Worm (Caenorhabditis elegans) whole organism, L3 larva: ENCODE results near the gene F15A4.10.
"Not testable (repeated sequence)": the region's sequence is repeated elsewhere in the genome, so short reads cannot be mapped to it uniquely, and the experiment has no call there.

Experiments
- ama-1 ChIP-seq: fragments of 150-350 bp; optimal IDR thresholded peaks from 2 replicates; lab custom pipeline; 2018
- ceh-16 ChIP-seq: sonication (generic microtip); optimal IDR thresholded peaks from 2 replicates; lab custom pipeline; 2017; ENCODE audit warnings: missing biosample characterization, missing genetic modification characterization
- daf-12 ChIP-seq: fragments of 150-350 bp; optimal IDR thresholded peaks from 2 replicates; lab custom pipeline; 2014; ENCODE audit warnings: missing biosample characterization, missing genetic modification reagents, missing genetic modification characterization
- elt-1 ChIP-seq: fragments of 150-350 bp; optimal IDR thresholded peaks from 2 replicates; lab custom pipeline; 2014; ENCODE audit warnings: missing biosample characterization, missing genetic modification characterization
- fkh-10 ChIP-seq: sonication (generic microtip); optimal IDR thresholded peaks from 2 replicates; lab custom pipeline; 2017; ENCODE audit warnings: missing biosample characterization, missing genetic modification reagents, missing genetic modification characterization
- mml-1 ChIP-seq: fragments of 150-350 bp; sonication (generic microtip); optimal IDR thresholded peaks from 3 replicates; lab custom pipeline; 2014; ENCODE audit warnings: missing biosample characterization, missing genetic modification characterization
- nhr-23 ChIP-seq: fragments of 150-350 bp; optimal IDR thresholded peaks from 2 replicates; lab custom pipeline; 2014; ENCODE audit warnings: missing biosample characterization, missing genetic modification reagents, missing genetic modification characterization
- nhr-237 ChIP-seq: fragments of 150-350 bp; optimal IDR thresholded peaks from 2 replicates; lab custom pipeline; 2014; ENCODE audit warnings: missing biosample characterization, missing genetic modification characterization
- nhr-25 ChIP-seq: sonication (generic microtip); optimal IDR thresholded peaks from 2 replicates; lab custom pipeline; 2017; ENCODE audit warnings: missing biosample characterization, missing genetic modification characterization
- nhr-43 ChIP-seq: sonication (generic microtip); optimal IDR thresholded peaks from 2 replicates; lab custom pipeline; 2016; ENCODE audit warnings: mild to moderate bottlenecking, missing genetic modification characterization, missing compliant biosample characterization; ENCODE audit not compliant: poor library complexity, severe bottlenecking
- nhr-77 ChIP-seq: fragments of 150-350 bp; optimal IDR thresholded peaks from 2 replicates; lab custom pipeline; 2014; ENCODE audit warnings: missing biosample characterization, missing genetic modification characterization
- snpc-4 ChIP-seq: fragments of 150-350 bp; optimal IDR thresholded peaks from 2 replicates; lab custom pipeline; 2014; ENCODE audit warnings: missing biosample characterization, missing genetic modification characterization
- tbx-2 ChIP-seq: sonication (generic microtip); optimal IDR thresholded peaks from 2 replicates; lab custom pipeline; 2016; ENCODE audit warnings: mild to moderate bottlenecking, missing genetic modification characterization, missing compliant biosample characterization
- unc-62 ChIP-seq: fragments of 150-350 bp; sonication (generic microtip); optimal IDR thresholded peaks from 4 replicates; lab custom pipeline; 2014; ENCODE audit warnings: missing biosample characterization, missing genetic modification reagents, missing genetic modification characterization

The F15A4.10 gene

DNA sequence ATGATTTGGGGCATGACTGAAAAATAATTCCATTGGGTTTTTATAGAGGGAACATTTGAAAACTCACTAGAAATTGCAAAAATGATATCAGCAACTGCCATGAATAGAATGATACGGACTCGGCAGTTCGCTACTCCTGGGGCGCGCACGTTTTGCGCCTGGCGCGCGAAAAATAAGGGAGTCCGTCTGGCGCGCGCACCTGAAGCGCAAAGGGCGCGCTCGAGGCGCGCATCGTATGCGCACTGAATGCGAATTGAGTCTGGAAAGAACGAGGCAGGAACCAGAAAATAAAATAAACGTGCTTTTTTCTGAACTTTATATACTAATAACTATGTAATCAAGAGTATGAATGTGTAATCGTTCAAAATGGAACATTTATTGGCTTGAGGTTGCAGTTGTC lies 43.8 kb downstream of the F15A4.10 start, which contains the start of gene Y57A10C.10:
Gene Y57A10C.10, minus strand, starts transcription at position 101 of the 400 bp plus-strand sequence.
- not testable (repeated sequence) for TF ChIP-seq snpc-4; nhr-43 (tag; lab: Kevin White, UChicago); mml-1 (tag; lab: Kevin White, UChicago)

DNA sequence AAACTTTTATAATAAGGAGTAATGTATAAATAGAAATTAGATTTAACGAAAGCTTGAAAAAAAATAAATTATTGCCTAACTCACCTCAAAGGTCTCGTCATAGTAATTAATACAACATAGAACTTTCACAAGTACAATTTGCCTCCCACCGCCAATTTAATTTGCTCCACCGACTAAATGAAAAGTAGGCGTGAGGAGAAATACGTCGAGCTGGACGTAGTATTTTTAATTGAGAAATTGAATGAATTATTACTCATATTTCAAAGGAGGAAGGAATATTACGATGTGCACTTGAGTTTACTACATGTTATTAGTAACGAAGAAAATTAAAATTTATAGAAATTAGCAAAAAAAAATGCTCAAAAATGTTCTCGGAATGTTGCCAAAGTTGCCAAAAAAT lies 46.5 kb downstream of the F15A4.10 start, which contains the start of gene Y57A10C.9:
Gene Y57A10C.9, minus strand, starts transcription at position 101 of the 400 bp plus-strand sequence.
- no peak for TF ChIP-seq elt-1 (tag; lab: Kevin White, UChicago)
- no peak for TF ChIP-seq nhr-23 (tag; lab: Kevin White, UChicago)

DNA sequence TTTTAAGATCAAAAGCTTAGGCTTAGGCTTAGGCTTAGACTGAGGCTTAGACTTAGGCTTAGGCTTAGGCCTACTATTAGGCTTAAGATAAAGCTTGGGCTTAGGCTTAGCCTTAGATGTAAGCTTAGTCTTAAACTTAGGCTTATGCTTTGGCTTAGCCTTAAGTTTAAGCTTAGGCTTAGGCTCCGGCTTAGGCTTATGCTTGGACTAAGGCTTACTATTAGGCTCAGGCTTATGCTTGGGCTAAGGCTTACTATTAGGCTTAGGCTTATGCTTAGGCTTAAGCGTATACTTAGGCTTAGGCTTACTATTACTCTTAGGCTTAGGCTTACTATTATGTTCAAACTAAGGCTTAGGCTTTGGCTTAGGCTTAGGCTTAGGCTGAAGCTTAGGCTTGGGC lies 48.2 kb downstream of the F15A4.10 start:
- TF ChIP-seq nhr-25 (tag; lab: Kevin White, UChicago): no peak
- TF ChIP-seq unc-62 (GFP tag; lab: Kevin White, UChicago): no peak
- no peak for TF ChIP-seq elt-1 (tag; lab: Kevin White, UChicago)
- TF ChIP-seq ama-1 (lab: Kevin White, UChicago): no peak
- no peak for TF ChIP-seq daf-12 (tag; lab: Kevin White, UChicago)
- TF ChIP-seq nhr-23 (tag; lab: Kevin White, UChicago): no peak
- no peak for TF ChIP-seq tbx-2 (tag; lab: Kevin White, UChicago)
- TF ChIP-seq nhr-237 (tag; lab: Kevin White, UChicago): no peak
- no peak for TF ChIP-seq fkh-10

DNA sequence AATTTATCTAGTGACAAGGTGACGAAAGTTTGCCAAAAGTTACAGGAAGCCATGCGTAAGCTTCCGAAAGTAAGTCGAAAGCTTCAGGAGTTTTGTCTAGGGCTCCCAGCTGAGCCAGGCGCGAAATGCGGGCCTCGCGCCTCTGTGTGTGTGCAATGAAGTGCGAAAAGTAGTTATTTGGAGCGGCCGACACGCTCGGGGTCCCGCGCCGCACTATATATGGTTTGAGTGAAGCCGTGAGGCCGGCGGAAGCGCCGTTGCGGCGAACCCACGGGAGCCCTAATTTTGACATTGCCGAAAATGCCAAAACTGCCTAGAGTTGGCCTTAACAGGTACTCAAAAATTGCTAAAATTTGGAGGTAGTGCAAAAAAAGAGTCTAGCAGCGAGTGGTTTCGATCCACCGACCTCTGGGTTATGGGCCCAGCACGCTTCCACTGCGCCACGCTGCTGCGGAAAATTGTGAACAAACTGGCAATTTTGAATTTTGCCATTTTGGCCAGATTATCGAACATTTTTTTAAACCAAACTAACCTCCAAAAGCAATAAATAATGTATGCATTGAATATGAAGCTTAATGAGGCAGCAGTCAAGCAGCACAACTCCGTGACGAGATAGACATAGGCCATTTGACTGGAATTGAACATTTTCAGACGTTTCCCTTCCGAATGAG lies 49.6 kb downstream of the F15A4.10 start:
- TF ChIP-seq ceh-16 (tag; lab: Kevin White, UChicago): no peak
- no peak for TF ChIP-seq nhr-77 (tag; lab: Kevin White, UChicago)
